Worm (Caenorhabditis elegans) whole organism, L4 larva: Measurements from ENCODE around the gene R166.3.

ENCODE experiments used
- F10B5.3 ChIP-seq: sonication (generic microtip); optimal IDR thresholded peaks from 2 replicates; lab custom pipeline; 2016; ENCODE audit warnings: mild to moderate bottlenecking, missing genetic modification characterization, missing compliant biosample characterization
- F26F4.8 ChIP-seq: fragments of 200-800 bp; sonication (Bioruptor generic); conservative IDR thresholded peaks from 2 replicates; pipeline ENCODE4 v1.3.6; 2022; ENCODE audit warnings: missing genetic modification characterization, missing compliant biosample characterization
- F37D6.2 ChIP-seq: sonication (generic microtip); optimal IDR thresholded peaks from 2 replicates; lab custom pipeline; 2016; ENCODE audit warnings: mild to moderate bottlenecking, missing genetic modification characterization, missing compliant biosample characterization
- F49E8.2 ChIP-seq: sonication (generic microtip); optimal IDR thresholded peaks from 2 replicates; lab custom pipeline; 2016; ENCODE audit warnings: missing compliant biosample characterization, mild to moderate bottlenecking, missing genetic modification characterization, borderline replicate concordance
- T20F7.1 ChIP-seq: fragments of 200-800 bp; sonication (Bioruptor generic); optimal IDR thresholded peaks from 2 replicates; lab custom pipeline; 2018; ENCODE audit warnings: mild to moderate bottlenecking, missing genetic modification characterization, missing compliant biosample characterization
- Y5F2A.4 ChIP-seq: fragments of 200-800 bp; sonication (Bioruptor generic); optimal IDR thresholded peaks from 2 replicates; lab custom pipeline; 2018; ENCODE audit warnings: mild to moderate bottlenecking, missing genetic modification characterization, missing compliant biosample characterization
- Y75B8A.6 ChIP-seq: fragments of 200-800 bp; sonication (Bioruptor generic); IDR thresholded peaks from 2 replicates; pipeline ENCODE4 v1.3.6; 2022; ENCODE audit warnings: missing genetic modification reagents, missing genetic modification characterization, missing compliant biosample characterization
- ZK546.5 ChIP-seq, 2 experiments: sonication (generic microtip); optimal IDR thresholded peaks; 2 replicates each; lab custom pipeline; 2017; ENCODE audit warnings: missing biosample characterization in 2 of 2, missing genetic modification characterization in 2 of 2
- aly-2 ChIP-seq: sonication (generic microtip); optimal IDR thresholded peaks from 2 replicates; lab custom pipeline; 2018; ENCODE audit warnings: missing biosample characterization, missing genetic modification characterization
- arid-1 ChIP-seq: fragments of 200-800 bp; sonication (Bioruptor generic); conservative IDR thresholded peaks from 2 replicates; pipeline ENCODE4 v1.3.6; 2022; ENCODE audit warnings: missing genetic modification reagents, missing genetic modification characterization, missing compliant biosample characterization
- ceh-82 ChIP-seq: sonication (generic microtip); optimal IDR thresholded peaks from 2 replicates; lab custom pipeline; 2017; ENCODE audit warnings: missing biosample characterization, missing genetic modification characterization
- ces-1 ChIP-seq: fragments of 150-350 bp; sonication (generic microtip); optimal IDR thresholded peaks from 4 replicates; lab custom pipeline; 2014; ENCODE audit warnings: missing biosample characterization, missing genetic modification reagents, missing genetic modification characterization
- daf-12 ChIP-seq: fragments of 150-350 bp; optimal IDR thresholded peaks from 2 replicates; lab custom pipeline; 2014; ENCODE audit warnings: missing biosample characterization, missing genetic modification reagents, missing genetic modification characterization
- daf-19 ChIP-seq: fragments of 200-800 bp; sonication (Bioruptor generic); conservative IDR thresholded peaks from 2 replicates; pipeline ENCODE4 v1.3.6; 2022; ENCODE audit warnings: missing genetic modification characterization, missing compliant biosample characterization
- dmd-6 ChIP-seq: fragments of 200-800 bp; sonication (Bioruptor generic); IDR thresholded peaks from 2 replicates; pipeline ENCODE4 v1.3.6; 2022; ENCODE audit warnings: missing genetic modification reagents, missing genetic modification characterization, missing compliant biosample characterization
- dmd-8 ChIP-seq: fragments of 200-800 bp; sonication (Bioruptor generic); IDR thresholded peaks from 2 replicates; pipeline ENCODE4 v1.3.6; 2022; ENCODE audit warnings: missing genetic modification characterization, missing compliant biosample characterization
- dpl-1 ChIP-seq: fragments of 150-350 bp; optimal IDR thresholded peaks from 2 replicates; lab custom pipeline; 2014; ENCODE audit warnings: missing biosample characterization, missing genetic modification reagents, missing genetic modification characterization
- egl-43 ChIP-seq: fragments of 200-800 bp; sonication (Bioruptor generic); IDR thresholded peaks from 2 replicates; pipeline ENCODE4 v1.3.6; 2022; ENCODE audit warnings: missing genetic modification reagents, missing genetic modification characterization, missing compliant biosample characterization
- gei-8 ChIP-seq: fragments of 200-800 bp; sonication (Bioruptor generic); optimal IDR thresholded peaks from 2 replicates; lab custom pipeline; 2018; ENCODE audit warnings: mild to moderate bottlenecking, missing genetic modification characterization, missing compliant biosample characterization
- hlh-11 ChIP-seq: fragments of 200-800 bp; sonication (Bioruptor generic); optimal IDR thresholded peaks from 2 replicates; lab custom pipeline; 2018; ENCODE audit warnings: mild to moderate bottlenecking, missing genetic modification characterization, missing compliant biosample characterization
- hlh-30 ChIP-seq: sonication (generic microtip); optimal IDR thresholded peaks from 2 replicates; lab custom pipeline; 2017; ENCODE audit warnings: antibody characterized with exemption, mild to moderate bottlenecking, missing genetic modification characterization, missing compliant biosample characterization; ENCODE audit not compliant: insufficient read depth
- hmg-1.1 ChIP-seq: fragments of 200-800 bp; sonication (Bioruptor generic); IDR thresholded peaks from 2 replicates; pipeline ENCODE4 v1.3.6; 2022; ENCODE audit warnings: missing genetic modification reagents, missing genetic modification characterization, missing compliant biosample characterization
- lim-7 ChIP-seq: fragments of 200-800 bp; sonication (Bioruptor generic); IDR thresholded peaks from 2 replicates; pipeline ENCODE4 v1.3.6; 2022; ENCODE audit warnings: missing genetic modification characterization, missing compliant biosample characterization
- lin-13 ChIP-seq: fragments of 150-350 bp; optimal IDR thresholded peaks from 2 replicates; lab custom pipeline; 2014; ENCODE audit warnings: missing biosample characterization, missing genetic modification reagents, missing genetic modification characterization
- lin-38 ChIP-seq: fragments of 200-800 bp; sonication (Bioruptor generic); IDR thresholded peaks from 2 replicates; pipeline ENCODE4 v1.3.6; 2022; ENCODE audit warnings: missing genetic modification reagents, missing genetic modification characterization, missing compliant biosample characterization
- lsy-2 ChIP-seq, 2 experiments: fragments of 150-350 bp in 1 of 2; sonication (generic microtip) in 1 of 2; optimal IDR thresholded peaks; 2 replicates each; lab custom pipeline; 2014 to 2017; ENCODE audit warnings: missing biosample characterization in 2 of 2, missing genetic modification characterization in 2 of 2
- madf-5 ChIP-seq, 2 experiments: fragments of 200-800 bp; sonication (Bioruptor generic); IDR thresholded peaks; 2 replicates each; pipeline ENCODE4 v1.3.6; 2022; ENCODE audit warnings: missing compliant biosample characterization in 2 of 2, missing genetic modification characterization in 2 of 2
- madf-9 ChIP-seq: fragments of 200-800 bp; sonication (Bioruptor generic); conservative IDR thresholded peaks from 2 replicates; pipeline ENCODE4 v1.3.6; 2022; ENCODE audit warnings: missing genetic modification reagents, missing genetic modification characterization, missing compliant biosample characterization
- mes-2 ChIP-seq: sonication (generic microtip); optimal IDR thresholded peaks from 2 replicates; lab custom pipeline; 2016; ENCODE audit warnings: missing genotype, mild to moderate bottlenecking, missing genetic modification characterization, missing compliant biosample characterization; ENCODE audit not compliant: poor library complexity, severe bottlenecking
- mxl-3 ChIP-seq: fragments of 200-800 bp; sonication (Bioruptor generic); optimal IDR thresholded peaks from 2 replicates; lab custom pipeline; 2018; ENCODE audit warnings: mild to moderate bottlenecking, missing genetic modification characterization, missing compliant biosample characterization
- nhr-10 ChIP-seq: fragments of 150-350 bp; optimal IDR thresholded peaks from 2 replicates; lab custom pipeline; 2014; ENCODE audit warnings: missing biosample characterization, missing genetic modification characterization
- nhr-102 ChIP-seq: sonication (generic microtip); optimal IDR thresholded peaks from 2 replicates; lab custom pipeline; 2016; ENCODE audit warnings: mild to moderate bottlenecking, missing genetic modification characterization, moderate library complexity, missing compliant biosample characterization
- nhr-111 ChIP-seq: fragments of 200-800 bp; sonication (Bioruptor generic); optimal IDR thresholded peaks from 2 replicates; lab custom pipeline; 2018; ENCODE audit warnings: mild to moderate bottlenecking, missing genetic modification characterization, missing compliant biosample characterization
- nhr-25 ChIP-seq: sonication (generic microtip); optimal IDR thresholded peaks from 2 replicates; lab custom pipeline; 2017; ENCODE audit warnings: missing genetic modification characterization, mild to moderate bottlenecking, missing compliant biosample characterization, antibody characterized with exemption, moderate library complexity, borderline replicate concordance; ENCODE audit not compliant: insufficient read depth
- nhr-41 ChIP-seq: fragments of 200-800 bp; sonication (Bioruptor generic); IDR thresholded peaks from 2 replicates; pipeline ENCODE4 v1.3.6; 2022; ENCODE audit warnings: missing genetic modification reagents, missing genetic modification characterization, missing compliant biosample characterization
- nhr-48 ChIP-seq: sonication (generic microtip); optimal IDR thresholded peaks from 2 replicates; lab custom pipeline; 2016; ENCODE audit warnings: mild to moderate bottlenecking, missing genetic modification characterization, missing compliant biosample characterization
- nhr-6 ChIP-seq: fragments of 150-350 bp; optimal IDR thresholded peaks from 2 replicates; lab custom pipeline; 2014; ENCODE audit warnings: missing biosample characterization, missing genetic modification characterization
- pha-4 ChIP-seq, 2 experiments: fragments of 150-350 bp in 1 of 2; fragments of 200-800 bp in 1 of 2; sonication (Bioruptor generic) in 1 of 2; IDR thresholded peaks in 1 of 2; optimal IDR thresholded peaks in 1 of 2; 2 replicates each; pipeline versions ENCODE4 v1.3.6 to Lab custom; 2014 to 2022; ENCODE audit warnings: missing genetic modification characterization in 2 of 2, missing genetic modification reagents in 2 of 2, missing biosample characterization in 1 of 2, missing compliant biosample characterization in 1 of 2
- pqm-1 ChIP-seq: sonication (generic microtip); optimal IDR thresholded peaks from 2 replicates; lab custom pipeline; 2017; ENCODE audit warnings: missing biosample characterization, missing genetic modification characterization
- rbr-2 ChIP-seq: sonication (generic microtip); optimal IDR thresholded peaks from 2 replicates; lab custom pipeline; 2016; ENCODE audit warnings: missing genotype, missing genetic modification characterization, missing compliant biosample characterization
- saeg-2 ChIP-seq: fragments of 200-800 bp; sonication (Bioruptor generic); IDR thresholded peaks from 2 replicates; pipeline ENCODE4 v1.3.6; 2022; ENCODE audit warnings: missing genetic modification reagents, missing genetic modification characterization, missing compliant biosample characterization
- set-16 ChIP-seq: fragments of 200-800 bp; sonication (Bioruptor generic); IDR thresholded peaks from 2 replicates; pipeline ENCODE4 v1.3.6; 2022; ENCODE audit warnings: missing genetic modification reagents, missing genetic modification characterization, missing compliant biosample characterization
- skn-1 ChIP-seq: fragments of 150-350 bp; optimal IDR thresholded peaks from 2 replicates; lab custom pipeline; 2014; ENCODE audit warnings: missing biosample characterization, missing genetic modification characterization
- snpc-4 ChIP-seq: fragments of 150-350 bp; optimal IDR thresholded peaks from 2 replicates; lab custom pipeline; 2014; ENCODE audit warnings: missing biosample characterization, missing genetic modification characterization
- spr-3 ChIP-seq: fragments of 200-800 bp; sonication (Bioruptor generic); optimal IDR thresholded peaks from 2 replicates; lab custom pipeline; 2018; ENCODE audit warnings: mild to moderate bottlenecking, missing genetic modification characterization, missing compliant biosample characterization
- unc-130 ChIP-seq: sonication (generic microtip); optimal IDR thresholded peaks from 2 replicates; lab custom pipeline; 2016; ENCODE audit warnings: missing genetic modification reagents, missing genetic modification characterization, missing compliant biosample characterization
- vab-7 ChIP-seq: fragments of 200-800 bp; sonication (Bioruptor generic); IDR thresholded peaks from 2 replicates; pipeline ENCODE4 v1.3.6; 2022; ENCODE audit warnings: missing genetic modification reagents, missing genetic modification characterization, missing compliant biosample characterization
- zip-11 ChIP-seq: fragments of 200-800 bp; sonication (Bioruptor generic); IDR thresholded peaks from 2 replicates; pipeline ENCODE4 v1.3.6; 2022; ENCODE audit warnings: missing genetic modification characterization, missing compliant biosample characterization
- ztf-7 ChIP-seq: fragments of 150-350 bp; optimal IDR thresholded peaks from 2 replicates; lab custom pipeline; 2014; ENCODE audit warnings: missing biosample characterization, missing genetic modification characterization

R166.3 gene

ce11 chrII:10563368-10563767 lies 24.2 kb upstream of the R166.3 start, which contains the start of gene cdc-48.1 (continued):
- TF ChIP-seq set-16 (GFP tag; lab: Robert Waterston, UW) (peak; percentile 30; the same call in 1 of the 2 replicates), hlh-30 (tag; lab: Kevin White, UChicago) (peak; percentile 99), pha-4 (GFP tag; IDR thresholded peaks at IDR 0.05; lab: Robert Waterston, UW) (peak; percentile 99), pha-4 (tag; optimal IDR thresholded peaks at IDR 0.05; lab: Kevin White, UChicago) (peak; percentile 100), nhr-111 (GFP tag; lab: Kevin White, UChicago) (peak; percentile 79), zip-11 (GFP tag; lab: Robert Waterston, UW) (peak; percentile 75; the same call in 1 of the 2 replicates), egl-43 (GFP tag; lab: Robert Waterston, UW) (peak; percentile 95), dpl-1 (peak; percentile 100), daf-19 (GFP tag; lab: Robert Waterston, UW) (peak; percentile 98), ceh-82 (tag; lab: Kevin White, UChicago) (peak; percentile 74), Y75B8A.6 (GFP tag; lab: Robert Waterston, UW) (peak; percentile 99), lin-38 (GFP tag; lab: Robert Waterston, UW) (peak; percentile 100), mes-2 (tag; lab: Kevin White, UChicago) (peak; percentile 100), nhr-41 (GFP tag; lab: Robert Waterston, UW) (peak; percentile 97), hmg-1.1 (GFP tag; lab: Robert Waterston, UW) (peak; percentile 99), F26F4.8 (peak; percentile 54; the same call in 1 of the 2 replicates), saeg-2 (GFP tag; lab: Robert Waterston, UW) (peak; percentile 98), hlh-11 (tag; lab: Kevin White, UChicago) (peak; percentile 99), ztf-7 (tag; lab: Kevin White, UChicago) (peak; percentile 96), vab-7 (GFP tag; lab: Robert Waterston, UW) (peak; percentile 99), rbr-2 (peak; percentile 99), madf-9 (GFP tag; lab: Robert Waterston, UW) (peak; percentile 99), T20F7.1 (GFP tag; lab: Kevin White, UChicago) (peak; percentile 99), nhr-25 (tag; lab: Kevin White, UChicago) (peak; percentile 98), pqm-1 (tag; lab: Kevin White, UChicago) (peak; percentile 98), nhr-6 (tag; lab: Kevin White, UChicago) (peak; percentile 100), snpc-4 (tag; lab: Kevin White, UChicago) (peak; percentile 62), ZK546.5 (tag; optimal IDR thresholded peaks at IDR 0.05; lab: Kevin White, UChicago) (peak in 1 of 2 experiments; percentile 90), F10B5.3 (tag; lab: Kevin White, UChicago) (peak; percentile 92), skn-1 (tag; lab: Kevin White, UChicago) (peak; percentile 73), daf-12 (tag; lab: Kevin White, UChicago) (peak; percentile 35), dmd-8 (peak; percentile 72; the same call in 1 of the 2 replicates), gei-8 (GFP tag; lab: Kevin White, UChicago) (peak; percentile 96), nhr-10 (peak; percentile 98), unc-130 (GFP tag; lab: Kevin White, UChicago) (peak; percentile 98), lin-13 (GFP tag; lab: Kevin White, UChicago) (peak; percentile 100), ces-1 (GFP tag; lab: Kevin White, UChicago) (peak; percentile 97), madf-5 (GFP tag; IDR thresholded peaks at IDR 0.05; lab: Robert Waterston, UW) (peak; percentile 88 to 94; a peak in 3 of 4 replicates), Y5F2A.4 (GFP tag; lab: Kevin White, UChicago) (peak; percentile 97), mxl-3 (peak; percentile 96), arid-1 (GFP tag; lab: Robert Waterston, UW) (peak; percentile 99), aly-2 (tag; lab: Kevin White, UChicago) (peak; percentile 90), lim-7 (peak; percentile 83), spr-3 (GFP tag; lab: Kevin White, UChicago) (peak; percentile 98), nhr-48 (tag; lab: Kevin White, UChicago) (peak; percentile 97), dmd-6 (GFP tag; lab: Robert Waterston, UW) (peak; percentile 100), lsy-2 (tag; optimal IDR thresholded peaks at IDR 0.05; lab: Kevin White, UChicago) (peak; percentile 99), F37D6.2 (tag; lab: Kevin White, UChicago) (peak; percentile 97), nhr-102 (peak; percentile 98), F49E8.2 (tag; lab: Kevin White, UChicago) (peak; percentile 97)
